Worm (Caenorhabditis elegans): ENCODE results near the gene C23G10.11.

Gene C23G10.11

ce11 chrIII:6166634-6167033, 48.7 kb downstream of the C23G10.11 start:
- TF ChIP-seq T22C8.4 (GFP tag; IDR thresholded peaks at IDR 0.05): no peak
- TF ChIP-seq cog-1 (tag; optimal IDR thresholded peaks at IDR 0.05): no peak
- TF ChIP-seq flt-1 (GFP tag; IDR thresholded peaks at IDR 0.05): no peak
- no peak for TF ChIP-seq med-1 (GFP tag; optimal IDR thresholded peaks at IDR 0.05; ENCODE audit: insufficient read depth)
- no peak for TF ChIP-seq ztf-29 (GFP tag; IDR thresholded peaks at IDR 0.05)
- no peak for TF ChIP-seq ztf-23 (GFP tag; IDR thresholded peaks at IDR 0.05)
- no peak for TF ChIP-seq tab-1 (GFP tag; IDR thresholded peaks at IDR 0.05)
- TF ChIP-seq klf-2 (GFP tag; conservative IDR thresholded peaks at IDR 0.05): no peak

ce11 chrIII:6165240-6165639, 50.1 kb downstream of the C23G10.11 start:
- TF ChIP-seq T22C8.4 (GFP tag; IDR thresholded peaks at IDR 0.05) (no peak), med-1 (GFP tag; optimal IDR thresholded peaks at IDR 0.05; ENCODE audit: insufficient read depth) (no peak), tab-1 (GFP tag; IDR thresholded peaks at IDR 0.05) (no peak), flt-1 (GFP tag; IDR thresholded peaks at IDR 0.05) (no peak), ztf-23 (GFP tag; IDR thresholded peaks at IDR 0.05) (no peak), ref-1 (GFP tag; conservative IDR thresholded peaks at IDR 0.05) (no peak)
